Fruit fly (Drosophila melanogaster) S2 (cell line): ENCODE measurements around the gene CG12420.

Experiments used
- CG8478 ChIP-seq: fragments of >200 bp; optimal IDR thresholded peaks from 2 replicates; lab custom pipeline; 2018
- CTCF ChIP-seq, 2 experiments: fragments of >200 bp; optimal IDR thresholded peaks; 2 replicates each; lab custom pipeline; 2018

- TF ChIP-seq CG8478 (lab: Kevin White, UChicago) (no peak), CTCF (optimal IDR thresholded peaks at IDR 0.05; lab: Kevin White, UChicago) (no peak)
Observed at dm6 chr3R:10261800-10262199, 39.3 kb downstream of the CG12420 start, which contains the start of the genes Sirt6 and pont.
